Worm (Caenorhabditis elegans): ENCODE data around the gene F48C5.2.

- TF ChIP-seq skn-1 (tag; optimal IDR thresholded peaks at IDR 0.05) (no peak), unc-62 (GFP tag; optimal IDR thresholded peaks at IDR 0.05 in 1 of 2) (peak in 1 of 2 experiments; percentile 84), unc-62 (tag; optimal IDR thresholded peaks at IDR 0.05) (no peak), ces-1 (GFP tag; optimal IDR thresholded peaks at IDR 0.05) (no peak), nhr-77 (tag; optimal IDR thresholded peaks at IDR 0.05) (peak; percentile 80), fos-1 (tag; optimal IDR thresholded peaks at IDR 0.05) (no peak), daf-12 (tag; optimal IDR thresholded peaks at IDR 0.05) (no peak), duxl-1 (tag; optimal IDR thresholded peaks at IDR 0.05; ENCODE audit: poor library complexity) (no peak), nhr-11 (tag; optimal IDR thresholded peaks at IDR 0.05) (peak; percentile 49), lin-1 (GFP tag; IDR thresholded peaks at IDR 0.05) (no peak), lin-39 (tag; optimal IDR thresholded peaks at IDR 0.05) (no peak), hmg-1.1 (GFP tag; IDR thresholded peaks at IDR 0.05) (0 out of 2 replicates have a peak, but pooled peaks have one; percentile 18), zag-1 (tag; optimal IDR thresholded peaks at IDR 0.05) (no peak), dve-1 (tag; optimal IDR thresholded peaks at IDR 0.05; ENCODE audit: insufficient read depth) (peak; percentile 82), zip-11 (GFP tag; IDR thresholded peaks at IDR 0.05) (no peak)
These were observed 15.5 kb upstream of the F48C5.2 start for ce11 chrX:11469600-11469999.

Measured in whole organism, L4 larva.